Fruit fly (Drosophila melanogaster) whole organism, adult: Measurements from ENCODE around the gene CG8668.

Experiments used
- CG11617 ChIP-seq: fragments of 200-800 bp; sonication (Bioruptor generic); optimal IDR thresholded peaks from 2 replicates; lab custom pipeline; 2017; ENCODE audit warnings: mild to moderate bottlenecking, missing biosample characterization, missing genetic modification reagents, missing genetic modification characterization
- CG14711 ChIP-seq: fragments of 200-800 bp; sonication (Bioruptor generic); optimal IDR thresholded peaks from 2 replicates; lab custom pipeline; 2018; ENCODE audit warnings: missing biosample characterization, mild to moderate bottlenecking, missing genetic modification characterization, moderate library complexity
- CG1620 ChIP-seq: fragments of 200-800 bp; sonication (Bioruptor generic); optimal IDR thresholded peaks from 2 replicates; lab custom pipeline; 2016; ENCODE audit warnings: missing biosample characterization, missing genetic modification characterization
- CG7045 ChIP-seq: fragments of 200-800 bp; sonication (Bioruptor generic); optimal IDR thresholded peaks from 2 replicates; lab custom pipeline; 2017; ENCODE audit warnings: missing biosample characterization, mild to moderate bottlenecking, missing genetic modification characterization
- Crg-1 ChIP-seq: fragments of 200-800 bp; sonication (Bioruptor generic); optimal IDR thresholded peaks from 2 replicates; lab custom pipeline; 2016; ENCODE audit warnings: missing biosample characterization, missing genetic modification characterization
- Hr96 ChIP-seq: fragments of 200-800 bp; sonication (Bioruptor generic); optimal IDR thresholded peaks from 2 replicates; lab custom pipeline; 2016; ENCODE audit warnings: missing biosample characterization, missing genetic modification characterization
- cnc ChIP-seq, 2 experiments: fragments of >200 bp; optimal IDR thresholded peaks; 2 replicates each; lab custom pipeline; 2017
- tj ChIP-seq: fragments of 200-800 bp; sonication (Bioruptor generic); optimal IDR thresholded peaks from 3 replicates; lab custom pipeline; 2017; ENCODE audit warnings: missing biosample characterization, mild to moderate bottlenecking, missing genetic modification characterization, moderate library complexity
- toe ChIP-seq: fragments of 200-800 bp; sonication (Bioruptor generic); optimal IDR thresholded peaks from 2 replicates; lab custom pipeline; 2016; ENCODE audit warnings: missing biosample characterization, missing genetic modification characterization

DNA sequence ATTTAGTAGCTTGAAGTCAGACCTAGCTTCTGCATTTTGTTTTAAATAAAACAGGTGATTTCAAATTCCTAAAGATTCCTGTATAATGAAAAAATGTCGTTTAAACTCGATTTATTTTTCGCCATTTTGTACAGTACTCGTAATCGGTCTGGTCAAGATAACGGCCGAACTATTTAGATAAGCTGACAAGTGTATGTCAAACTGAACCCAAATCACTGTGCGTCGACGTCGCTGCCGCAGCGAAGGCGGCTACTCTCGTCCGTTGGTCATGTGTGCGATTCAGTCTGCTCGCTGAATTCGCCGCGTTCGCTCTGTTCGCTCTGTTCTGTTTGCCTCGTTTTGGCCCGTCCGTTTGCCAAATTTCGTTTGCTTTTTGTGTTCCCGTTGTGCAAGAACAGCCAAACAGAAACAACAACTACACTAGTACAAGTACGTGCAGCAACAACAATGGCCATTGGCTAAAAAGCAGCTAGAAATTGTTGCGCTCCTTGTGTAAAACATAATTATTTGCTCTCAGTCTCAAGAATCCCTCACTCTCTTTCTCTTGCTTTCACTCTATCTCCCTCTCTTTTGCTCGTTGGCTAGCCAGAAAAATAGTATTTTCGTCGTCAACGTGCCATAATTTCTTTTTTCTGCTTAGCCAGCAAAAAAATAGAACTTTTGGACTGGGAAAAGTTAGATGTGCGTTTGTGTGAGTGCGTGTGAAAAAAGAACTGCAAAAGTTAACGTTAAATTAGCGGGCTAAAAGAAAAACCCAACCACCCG is 38.6 kb upstream of the CG8668 start:
- TF ChIP-seq CG11617 (peak; percentile 55), CG14711 (peak; percentile 24), CG1620 (GFP tag; lab: Kevin White, UChicago) (no peak), Hr96 (GFP tag; lab: Kevin White, UChicago) (no peak), toe (GFP tag; lab: Kevin White, UChicago) (no peak), tj (GFP tag; lab: Kevin White, UChicago) (peak; percentile 80), Crg-1 (no peak), cnc (optimal IDR thresholded peaks at IDR 0.05; lab: Kevin White, UChicago) (no peak), CG7045 (GFP tag; lab: Kevin White, UChicago) (no peak)
